Fruit fly (Drosophila melanogaster) whole organism: ENCODE measurements around the gene CG11563.

Experiments used
- CG8478 ChIP-seq: fragments of >200 bp; optimal IDR thresholded peaks from 2 replicates; lab custom pipeline; 2018; ENCODE audit warnings: inconsistent platforms
- Dll ChIP-seq: fragments of >200 bp; optimal IDR thresholded peaks from 2 replicates; lab custom pipeline; 2017
- EcR ChIP-seq, 2 experiments: fragments of >200 bp; optimal IDR thresholded peaks; 2 replicates each; lab custom pipeline; 2017; ENCODE audit warnings: missing biosample characterization in 2 of 2, missing genetic modification characterization in 2 of 2, missing genetic modification reagents in 2 of 2
- pan ChIP-seq: fragments of >200 bp; optimal IDR thresholded peaks from 2 replicates; lab custom pipeline; 2017
- psq ChIP-seq: fragments of >200 bp; optimal IDR thresholded peaks from 2 replicates; lab custom pipeline; 2017
- usp ChIP-seq: fragments of >200 bp; optimal IDR thresholded peaks from 2 replicates; lab custom pipeline; 2017; ENCODE audit warnings: missing biosample characterization, missing genetic modification characterization, mixed read lengths

CG11563 gene

DNA sequence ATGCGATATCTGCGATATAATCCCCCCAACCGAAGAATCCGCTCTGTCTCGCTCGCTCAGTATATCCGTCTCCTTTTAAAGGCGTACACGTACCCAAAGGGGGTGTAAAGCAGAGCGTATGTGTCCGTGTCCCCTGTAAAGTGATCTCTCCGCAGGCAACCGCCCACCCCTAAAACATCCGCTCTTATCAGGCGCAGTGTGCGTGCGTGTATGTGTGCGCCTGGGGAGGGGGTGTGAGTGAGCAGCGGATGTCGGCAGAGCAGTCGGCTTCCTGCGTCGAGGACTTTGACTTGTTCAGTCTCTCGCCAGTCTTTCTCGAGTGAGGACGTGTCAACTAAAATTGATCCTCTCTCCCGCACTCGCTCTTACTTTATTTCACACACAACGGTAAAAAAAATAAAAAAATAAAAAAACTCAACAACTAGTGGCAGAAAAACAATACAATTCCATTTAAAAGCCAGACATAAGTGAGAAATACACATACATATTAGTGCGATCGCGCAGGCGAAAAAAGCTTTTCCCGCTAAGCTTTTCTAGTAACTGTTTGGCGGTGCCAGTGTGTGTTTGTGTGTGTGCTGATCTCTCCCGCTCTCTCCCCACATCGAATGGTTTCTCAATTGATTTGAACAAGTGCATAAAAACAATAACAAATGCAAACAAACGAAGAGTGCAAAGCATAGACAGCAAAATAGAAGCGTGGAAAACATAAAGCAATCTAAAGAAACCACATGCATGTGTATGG lies 11.2 kb upstream of the CG11563 start:
- TF ChIP-seq usp (no peak), CG8478 (lab: Kevin White, UChicago) (no peak), psq (no peak), Dll (lab: Kevin White, UChicago) (peak; percentile 32), EcR (GFP tag; optimal IDR thresholded peaks at IDR 0.05; lab: Kevin White, UChicago) (no peak), pan (lab: Kevin White, UChicago) (no peak)

DNA sequence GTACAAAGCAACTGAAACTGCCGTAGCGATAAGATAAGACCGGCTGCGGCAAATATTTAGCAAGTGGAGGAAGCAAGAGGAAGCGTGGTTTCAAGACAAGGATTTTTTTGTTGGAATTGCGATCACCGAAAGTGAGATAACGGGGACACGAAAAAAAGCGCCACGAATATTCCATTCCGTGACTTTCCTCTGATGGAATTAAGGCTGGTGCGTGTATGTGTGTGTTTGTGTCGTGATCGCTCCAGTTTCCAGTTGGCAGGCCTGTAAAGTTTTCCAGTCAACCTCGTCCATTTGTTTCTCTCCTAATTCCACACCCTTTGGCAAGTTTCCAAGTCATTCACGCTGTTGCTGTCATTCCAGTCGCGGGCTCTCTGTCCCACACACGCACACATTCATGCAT lies 10.5 kb upstream of the CG11563 start:
- TF ChIP-seq CG8478 (lab: Kevin White, UChicago), result no peak
- no peak for TF ChIP-seq pan (lab: Kevin White, UChicago)
- TF ChIP-seq psq, result no peak
- TF ChIP-seq EcR (GFP tag; optimal IDR thresholded peaks at IDR 0.05; lab: Kevin White, UChicago), result no peak

DNA sequence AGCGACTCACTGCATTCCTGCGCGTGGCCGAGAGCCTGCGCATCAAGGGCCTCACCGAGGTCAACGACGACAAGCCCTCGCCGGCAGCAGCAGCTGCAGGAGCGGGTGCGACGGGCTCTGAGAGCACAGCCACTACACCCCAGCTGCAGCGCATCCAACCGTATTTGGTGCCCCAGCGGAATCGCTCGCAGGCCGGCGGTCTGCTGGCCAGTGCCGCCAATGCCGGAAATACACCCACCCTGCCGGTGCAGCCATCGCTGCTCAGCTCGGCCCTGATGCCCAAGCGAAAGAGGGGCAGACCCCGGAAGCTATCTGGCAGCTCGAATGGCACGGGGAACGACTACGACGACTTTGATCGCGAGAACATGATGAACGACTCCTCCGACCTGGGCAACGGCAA lies 9.1 kb upstream of the CG11563 start:
- TF ChIP-seq psq (no peak), usp (no peak), pan (lab: Kevin White, UChicago) (no peak), CG8478 (lab: Kevin White, UChicago) (no peak), EcR (GFP tag; optimal IDR thresholded peaks at IDR 0.05; lab: Kevin White, UChicago) (no peak), Dll (lab: Kevin White, UChicago) (no peak)

dm6 chr3R:31738060-31738619 lies 1.3 kb downstream of the CG11563 start, which contains the start of gene eEF1alpha2:
Gene eEF1alpha2, plus strand, starts transcription at chr3R:31738468.
- TF ChIP-seq pan (lab: Kevin White, UChicago), result no peak
- no peak for TF ChIP-seq EcR (GFP tag; optimal IDR thresholded peaks at IDR 0.05; lab: Kevin White, UChicago)
- no peak for TF ChIP-seq psq
- no peak for TF ChIP-seq CG8478 (lab: Kevin White, UChicago)
- TF ChIP-seq Dll (lab: Kevin White, UChicago), result no peak
- TF ChIP-seq usp, result no peak

DNA sequence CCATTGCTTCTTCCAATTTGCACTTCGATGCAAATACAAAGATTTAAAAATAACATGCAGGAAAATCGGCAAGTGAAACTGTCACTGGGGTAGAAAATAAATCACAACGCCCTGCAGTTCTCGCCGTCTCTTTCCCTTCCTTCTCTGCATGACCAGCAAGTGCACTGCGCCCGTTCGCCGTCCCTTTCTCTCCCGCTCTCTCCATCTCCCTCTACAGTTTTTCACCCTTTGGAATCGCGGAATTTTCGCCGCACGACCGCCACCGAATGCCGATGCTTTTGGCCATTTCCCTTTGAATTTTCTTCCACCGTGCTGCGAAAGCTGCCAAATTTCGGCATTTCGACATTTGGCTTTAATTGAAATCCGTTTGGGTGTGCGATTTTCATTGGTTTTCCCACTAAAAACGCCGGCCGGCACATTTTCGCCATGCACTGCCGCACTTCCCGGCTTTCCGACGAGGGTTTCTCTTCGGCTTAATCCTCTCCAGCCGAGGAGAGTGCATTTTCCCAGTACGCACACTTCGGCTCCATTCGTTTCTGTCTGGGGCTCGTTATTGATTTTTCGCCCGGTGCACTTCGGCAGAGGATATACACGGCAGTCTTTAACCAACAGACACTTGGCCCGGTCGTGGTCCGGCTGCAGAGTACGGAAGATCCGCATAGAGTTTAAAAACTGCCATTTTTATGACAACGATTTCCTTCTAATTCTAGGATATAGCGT lies 2.4 kb downstream of the CG11563 start:
- TF ChIP-seq EcR (GFP tag; optimal IDR thresholded peaks at IDR 0.05; lab: Kevin White, UChicago) (no peak), CG8478 (lab: Kevin White, UChicago) (no peak), pan (lab: Kevin White, UChicago) (no peak), psq (no peak), usp (no peak), Dll (lab: Kevin White, UChicago) (no peak)

dm6 chr3R:31741278-31741677 lies 4.4 kb downstream of the CG11563 start:
- TF ChIP-seq psq (no peak), Dll (lab: Kevin White, UChicago) (no peak), EcR (GFP tag; optimal IDR thresholded peaks at IDR 0.05; lab: Kevin White, UChicago) (no peak), CG8478 (lab: Kevin White, UChicago) (no peak), pan (lab: Kevin White, UChicago) (no peak), usp (no peak)

dm6 chr3R:31743279-31743678 lies 6.4 kb downstream of the CG11563 start, which contains the start of gene Tbca:
Gene Tbca, plus strand, starts transcription at chr3R:31743490.
- no peak for TF ChIP-seq EcR (GFP tag; optimal IDR thresholded peaks at IDR 0.05; lab: Kevin White, UChicago)
- TF ChIP-seq Dll (lab: Kevin White, UChicago), result no peak
- no peak for TF ChIP-seq usp
- TF ChIP-seq pan (lab: Kevin White, UChicago), result no peak
- TF ChIP-seq CG8478 (lab: Kevin White, UChicago), result no peak
- TF ChIP-seq psq, result no peak

- no peak for TF ChIP-seq Dll (lab: Kevin White, UChicago)
- no peak for TF ChIP-seq psq
- no peak for TF ChIP-seq usp
- no peak for TF ChIP-seq CG8478 (lab: Kevin White, UChicago)
- TF ChIP-seq EcR (GFP tag; optimal IDR thresholded peaks at IDR 0.05; lab: Kevin White, UChicago), result no peak
- no peak for TF ChIP-seq pan (lab: Kevin White, UChicago)
These were observed 7.3 kb downstream of the CG11563 start, which contains the start of gene CG1896 for dm6 chr3R:31744044-31744652. Gene CG1896, plus strand, starts transcription at chr3R:31744282.

- TF ChIP-seq psq, result no peak
- TF ChIP-seq pan (lab: Kevin White, UChicago), result no peak
- no peak for TF ChIP-seq EcR (GFP tag; optimal IDR thresholded peaks at IDR 0.05; lab: Kevin White, UChicago)
- no peak for TF ChIP-seq Dll (lab: Kevin White, UChicago)
- TF ChIP-seq CG8478 (lab: Kevin White, UChicago), result no peak
- TF ChIP-seq usp, result no peak
These were observed 8.8 kb downstream of the CG11563 start, which contains the start of gene awd for dm6 chr3R:31745629-31746081. Gene awd, minus strand, starts transcription at chr3R:31746077.

- TF ChIP-seq Dll (lab: Kevin White, UChicago), result no peak
- TF ChIP-seq EcR (GFP tag; optimal IDR thresholded peaks at IDR 0.05; lab: Kevin White, UChicago), result no peak
- no peak for TF ChIP-seq usp
- no peak for TF ChIP-seq pan (lab: Kevin White, UChicago)
These were observed 10.7 kb downstream of the CG11563 start, which contains the start of the genes nero and CG1910 for dm6 chr3R:31747429-31748048. Gene nero, minus strand, starts transcription at chr3R:31747558. Gene CG1910, plus strand, starts transcription at chr3R:31747643.
